Fruit fly (Drosophila melanogaster) whole organism, embryonic: Measurements from ENCODE around the gene dj-1beta.

Experiments
- Abd-B ChIP-seq: fragments of 200-800 bp; sonication (Bioruptor generic); optimal IDR thresholded peaks from 2 replicates; lab custom pipeline; 2018; ENCODE audit warnings: missing biosample characterization, mild to moderate bottlenecking, missing genetic modification characterization, moderate library complexity
- Atf3 ChIP-seq: fragments of 200-800 bp; sonication (Bioruptor generic); optimal IDR thresholded peaks from 3 replicates; lab custom pipeline; 2016; ENCODE audit warnings: missing biosample characterization, missing genetic modification characterization
- Bdp1 ChIP-seq: fragments of 200-800 bp; sonication (Bioruptor generic); optimal IDR thresholded peaks from 3 replicates; lab custom pipeline; 2016; ENCODE audit warnings: missing biosample characterization, missing genetic modification characterization
- CG10267 ChIP-seq: fragments of 200-800 bp; sonication (Bioruptor generic); optimal IDR thresholded peaks from 2 replicates; lab custom pipeline; 2018; ENCODE audit warnings: missing biosample characterization, mild to moderate bottlenecking, missing genetic modification characterization, moderate library complexity
- CG13123 ChIP-seq: fragments of 200-800 bp; sonication (Bioruptor generic); optimal IDR thresholded peaks from 2 replicates; lab custom pipeline; 2016; ENCODE audit warnings: missing biosample characterization, missing genetic modification characterization
- CG13624 ChIP-seq: fragments of 200-800 bp; sonication (Bioruptor generic); optimal IDR thresholded peaks from 2 replicates; lab custom pipeline; 2016; ENCODE audit warnings: missing biosample characterization, missing genetic modification characterization
- CG14667 ChIP-seq: fragments of 200-800 bp; sonication (Bioruptor generic); IDR thresholded peaks from 2 replicates; pipeline ENCODE4 v1.3.6; 2022; ENCODE audit warnings: missing biosample characterization, missing genetic modification characterization
- CG14965 ChIP-seq: fragments of 200-800 bp; sonication (Bioruptor generic); optimal IDR thresholded peaks from 2 replicates; lab custom pipeline; 2016; ENCODE audit warnings: missing biosample characterization, missing genetic modification characterization, borderline replicate concordance
- CG15269 ChIP-seq: fragments of 200-800 bp; sonication (Bioruptor generic); optimal IDR thresholded peaks from 2 replicates; lab custom pipeline; 2018; ENCODE audit warnings: missing biosample characterization, mild to moderate bottlenecking, missing genetic modification characterization, moderate library complexity
- CG15514 ChIP-seq: fragments of 200-800 bp; sonication (Bioruptor generic); optimal IDR thresholded peaks from 3 replicates; lab custom pipeline; 2017; ENCODE audit warnings: missing biosample characterization, missing genetic modification characterization, mild to moderate bottlenecking, moderate library complexity, missing genetic modification reagents
- CG17802 ChIP-seq: fragments of 200-800 bp; sonication (Bioruptor generic); optimal IDR thresholded peaks from 2 replicates; lab custom pipeline; 2018; ENCODE audit warnings: missing biosample characterization, mild to moderate bottlenecking, missing genetic modification characterization, moderate library complexity
- CG33213 ChIP-seq: fragments of 200-800 bp; sonication (Bioruptor generic); optimal IDR thresholded peaks from 3 replicates; lab custom pipeline; 2016; ENCODE audit warnings: missing biosample characterization, missing genetic modification characterization
- CG4424 ChIP-seq: fragments of 200-800 bp; sonication (Bioruptor generic); optimal IDR thresholded peaks from 3 replicates; lab custom pipeline; 2016; ENCODE audit warnings: missing biosample characterization, missing genetic modification characterization
- CG4707 ChIP-seq: fragments of 200-800 bp; sonication (Bioruptor generic); optimal IDR thresholded peaks from 2 replicates; lab custom pipeline; 2018; ENCODE audit warnings: missing biosample characterization, mild to moderate bottlenecking, missing genetic modification characterization, moderate library complexity
- CG6175 ChIP-seq: fragments of 200-800 bp; sonication (Bioruptor generic); IDR thresholded peaks from 3 replicates; pipeline ENCODE4 v1.3.6; 2022; ENCODE audit warnings: missing biosample characterization, missing genetic modification characterization
- CG6654 ChIP-seq: fragments of 200-800 bp; sonication (Bioruptor generic); optimal IDR thresholded peaks from 2 replicates; lab custom pipeline; 2017; ENCODE audit warnings: missing biosample characterization, mild to moderate bottlenecking, missing genetic modification characterization
- CG7745 ChIP-seq: fragments of 200-800 bp; sonication (Bioruptor generic); optimal IDR thresholded peaks from 2 replicates; lab custom pipeline; 2018; ENCODE audit warnings: missing biosample characterization, mild to moderate bottlenecking, missing genetic modification characterization, moderate library complexity
- CG7928 ChIP-seq: fragments of 200-800 bp; sonication (Bioruptor generic); optimal IDR thresholded peaks from 2 replicates; lab custom pipeline; 2017; ENCODE audit warnings: missing biosample characterization, mild to moderate bottlenecking, missing genetic modification characterization
- CG9817 ChIP-seq: fragments of 200-800 bp; sonication (Bioruptor generic); optimal IDR thresholded peaks from 2 replicates; lab custom pipeline; 2018; ENCODE audit warnings: missing biosample characterization, mild to moderate bottlenecking, missing genetic modification characterization, moderate library complexity
- CHES-1-like ChIP-seq: fragments of 200-800 bp; sonication (Bioruptor generic); optimal IDR thresholded peaks from 2 replicates; lab custom pipeline; 2016; ENCODE audit warnings: missing biosample characterization, missing genetic modification characterization
- Camta ChIP-seq: fragments of 200-800 bp; sonication (Bioruptor generic); optimal IDR thresholded peaks from 2 replicates; lab custom pipeline; 2016; ENCODE audit warnings: missing biosample characterization, missing genetic modification characterization
- D ChIP-seq, 2 experiments: fragments of 200-800 bp in 1 of 2; fragments of >200 bp in 1 of 2; sonication (Bioruptor generic) in 1 of 2; optimal IDR thresholded peaks; 2 replicates in 1 of 2; 3 replicates in 1 of 2; lab custom pipeline; 2017; ENCODE audit warnings: mild to moderate bottlenecking in 1 of 2, missing biosample characterization in 1 of 2, missing genetic modification characterization in 1 of 2, missing genetic modification reagents in 1 of 2
- Dbx ChIP-seq: fragments of 200-800 bp; sonication (Bioruptor generic); IDR thresholded peaks from 3 replicates; pipeline ENCODE4 v1.3.6; 2022; ENCODE audit warnings: missing biosample characterization, missing genetic modification characterization
- Ets65A ChIP-seq: fragments of 200-800 bp; sonication (Bioruptor generic); peaks from one replicate; lab custom pipeline; 2016; ENCODE audit warnings: missing biosample characterization, missing genetic modification characterization
- Hr39 ChIP-seq: fragments of >200 bp; optimal IDR thresholded peaks from 2 replicates; lab custom pipeline; 2017
- Kr ChIP-seq: fragments of 200-800 bp; sonication (Bioruptor generic); optimal IDR thresholded peaks from 2 replicates; lab custom pipeline; 2017; ENCODE audit warnings: missing biosample characterization, mild to moderate bottlenecking, missing genetic modification characterization
- Med ChIP-seq: fragments of 200-800 bp; sonication (Bioruptor generic); peaks from one replicate; lab custom pipeline; 2016; ENCODE audit warnings: missing biosample characterization, missing genetic modification characterization, mild to moderate bottlenecking, inconsistent platforms, moderate library complexity
- Optix ChIP-seq: fragments of 200-800 bp; sonication (Bioruptor generic); IDR thresholded peaks from 3 replicates; pipeline ENCODE4 v1.3.6; 2022; ENCODE audit warnings: missing biosample characterization, missing genetic modification characterization
- Ptx1 ChIP-seq: fragments of 200-800 bp; sonication (Bioruptor generic); IDR thresholded peaks from 2 replicates; pipeline ENCODE4 v1.3.6; 2022; ENCODE audit warnings: missing biosample characterization, missing genetic modification characterization
- az2 ChIP-seq: fragments of 200-800 bp; sonication (Bioruptor generic); optimal IDR thresholded peaks from 3 replicates; lab custom pipeline; 2016; ENCODE audit warnings: missing biosample characterization, missing genetic modification characterization
- cad ChIP-seq: fragments of >200 bp; optimal IDR thresholded peaks from 2 replicates; lab custom pipeline; 2017; ENCODE audit warnings: missing biosample characterization, missing genetic modification characterization
- eve ChIP-seq, 2 experiments: fragments of >200 bp; optimal IDR thresholded peaks; 2 replicates each; lab custom pipeline; 2017; ENCODE audit warnings: missing biosample characterization in 2 of 2, missing genetic modification characterization in 2 of 2
- fd96Cb ChIP-seq: fragments of 200-800 bp; sonication (Bioruptor generic); optimal IDR thresholded peaks from 2 replicates; lab custom pipeline; 2018; ENCODE audit warnings: missing biosample characterization, mild to moderate bottlenecking, missing genetic modification characterization, moderate library complexity
- h ChIP-seq: fragments of >200 bp; optimal IDR thresholded peaks from 2 replicates; lab custom pipeline; 2017
- insv ChIP-seq, 2 experiments: fragments of 200-800 bp; sonication (Bioruptor generic); optimal IDR thresholded peaks; 3 replicates each; lab custom pipeline; 2016 to 2018; ENCODE audit warnings: missing biosample characterization in 2 of 2, missing genetic modification characterization in 2 of 2
- klu ChIP-seq: fragments of 200-800 bp; sonication (Bioruptor generic); IDR thresholded peaks from 2 replicates; pipeline ENCODE4 v1.3.6; 2022; ENCODE audit warnings: missing biosample characterization, missing genetic modification characterization
- lilli ChIP-seq: fragments of 200-800 bp; sonication (Bioruptor generic); optimal IDR thresholded peaks from 3 replicates; lab custom pipeline; 2016; ENCODE audit warnings: missing biosample characterization, missing genetic modification characterization
- mirr ChIP-seq: fragments of 200-800 bp; sonication (Bioruptor generic); optimal IDR thresholded peaks from 3 replicates; lab custom pipeline; 2018; ENCODE audit warnings: missing biosample characterization, mild to moderate bottlenecking, missing genetic modification characterization
- nerfin-1 ChIP-seq: fragments of 200-800 bp; sonication (Bioruptor generic); optimal IDR thresholded peaks from 3 replicates; lab custom pipeline; 2019; ENCODE audit warnings: missing biosample characterization, mild to moderate bottlenecking, missing genetic modification characterization, moderate library complexity
- sens-2 ChIP-seq: fragments of 200-800 bp; sonication (Bioruptor generic); IDR thresholded peaks from 2 replicates; pipeline ENCODE4 v1.3.6; 2022; ENCODE audit warnings: missing biosample characterization, missing genetic modification characterization
- tgo ChIP-seq: fragments of 200-800 bp; sonication (Bioruptor generic); IDR thresholded peaks from 3 replicates; pipeline ENCODE4 v1.3.6; 2022; ENCODE audit warnings: missing biosample characterization, missing genetic modification characterization
- tll ChIP-seq, 2 experiments: fragments of 200-800 bp in 1 of 2; fragments of >200 bp in 1 of 2; sonication (Bioruptor generic) in 1 of 2; optimal IDR thresholded peaks; 2 replicates each; lab custom pipeline; 2017 to 2019; ENCODE audit warnings: missing biosample characterization in 2 of 2, missing genetic modification characterization in 2 of 2, mild to moderate bottlenecking in 1 of 2, moderate library complexity in 1 of 2
- zen ChIP-seq: fragments of 200-800 bp; sonication (Bioruptor generic); optimal IDR thresholded peaks from 3 replicates; lab custom pipeline; 2018; ENCODE audit warnings: missing biosample characterization, mild to moderate bottlenecking, missing genetic modification characterization, moderate library complexity

dj-1beta gene

DNA sequence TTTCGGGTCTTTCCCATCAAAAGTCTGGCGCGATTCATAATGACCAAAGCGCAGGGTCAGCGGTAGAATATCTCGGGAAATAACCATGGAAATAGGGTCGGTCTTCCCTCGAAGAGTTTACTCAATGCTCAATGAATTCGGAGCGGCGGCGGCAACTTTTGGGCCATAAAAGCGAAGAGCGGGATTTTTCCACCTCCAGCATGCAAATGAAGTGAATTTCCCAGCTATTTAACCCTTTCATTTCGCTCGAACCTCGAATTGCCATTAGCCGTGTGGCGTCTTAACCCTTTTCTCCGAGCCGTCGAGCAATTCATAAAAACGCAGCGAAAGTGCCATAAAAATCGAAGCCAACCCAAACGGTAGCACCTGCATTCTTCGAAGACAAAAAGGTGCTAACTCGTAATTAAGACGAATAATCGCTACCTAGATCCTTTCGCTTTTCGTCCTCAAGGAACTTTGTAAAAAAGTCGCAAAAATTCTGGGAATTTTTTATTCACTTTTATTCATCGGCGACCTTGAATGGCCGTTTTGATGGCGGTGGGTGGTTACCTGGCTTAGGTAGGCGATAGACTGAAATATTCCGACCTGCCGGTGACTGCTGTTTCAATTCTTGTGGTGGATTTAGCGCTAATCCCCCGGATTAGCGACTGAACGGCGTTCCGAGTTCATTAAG is 42.7 kb downstream of the dj-1beta start:
- TF ChIP-seq CG14965 (GFP tag; lab: Kevin White, UChicago) (no peak), CG15269 (tag; lab: Kevin White, UChicago) (no peak), Optix (GFP tag; lab: Robert Waterston, UW) (no peak), eve (GFP tag; optimal IDR thresholded peaks at IDR 0.05; lab: Kevin White, UChicago) (no peak), CG4424 (GFP tag; lab: Kevin White, UChicago) (no peak), CG7745 (tag; lab: Kevin White, UChicago) (no peak), Bdp1 (GFP tag; lab: Kevin White, UChicago) (no peak), CG4707 (GFP tag; lab: Kevin White, UChicago) (no peak), CG13624 (no peak), Ptx1 (no peak), lilli (no peak), Ets65A (GFP tag; lab: Kevin White, UChicago) (peak; percentile 78), CG6175 (GFP tag; lab: Robert Waterston, UW) (no peak), CG7928 (no peak), CG15514 (GFP tag; lab: Kevin White, UChicago) (no peak), CG9817 (tag; lab: Kevin White, UChicago) (no peak), fd96Cb (tag; lab: Kevin White, UChicago) (no peak), CG14667 (GFP tag; lab: Robert Waterston, UW) (no peak), Dbx (GFP tag; lab: Robert Waterston, UW) (no peak), h (no peak), CHES-1-like (GFP tag; lab: Kevin White, UChicago) (no peak), mirr (GFP tag; lab: Kevin White, UChicago) (no peak), Camta (no peak), D (optimal IDR thresholded peaks at IDR 0.05; lab: Kevin White, UChicago) (peak; percentile 12), D (GFP tag; optimal IDR thresholded peaks at IDR 0.05; lab: Kevin White, UChicago) (no peak), CG10267 (tag; lab: Kevin White, UChicago) (no peak), zen (tag; lab: Kevin White, UChicago) (peak; percentile 76), CG17802 (tag; lab: Kevin White, UChicago) (no peak), Kr (peak; percentile 52), az2 (GFP tag; lab: Kevin White, UChicago) (no peak), CG33213 (no peak), Hr39 (lab: Kevin White, UChicago) (no peak), klu (GFP tag; lab: Robert Waterston, UW) (no peak), CG13123 (GFP tag; lab: Kevin White, UChicago) (no peak), CG6654 (GFP tag; lab: Kevin White, UChicago) (no peak), Med (GFP tag; lab: Kevin White, UChicago) (no peak), cad (GFP tag; lab: Kevin White, UChicago) (peak; percentile 89), Atf3 (GFP tag; lab: Kevin White, UChicago) (no peak), Abd-B (GFP tag; lab: Kevin White, UChicago) (no peak), tll (GFP tag; optimal IDR thresholded peaks at IDR 0.05; lab: Kevin White, UChicago) (peak in 1 of 2 experiments; percentile 100), tgo (GFP tag; lab: Robert Waterston, UW) (no peak)

DNA sequence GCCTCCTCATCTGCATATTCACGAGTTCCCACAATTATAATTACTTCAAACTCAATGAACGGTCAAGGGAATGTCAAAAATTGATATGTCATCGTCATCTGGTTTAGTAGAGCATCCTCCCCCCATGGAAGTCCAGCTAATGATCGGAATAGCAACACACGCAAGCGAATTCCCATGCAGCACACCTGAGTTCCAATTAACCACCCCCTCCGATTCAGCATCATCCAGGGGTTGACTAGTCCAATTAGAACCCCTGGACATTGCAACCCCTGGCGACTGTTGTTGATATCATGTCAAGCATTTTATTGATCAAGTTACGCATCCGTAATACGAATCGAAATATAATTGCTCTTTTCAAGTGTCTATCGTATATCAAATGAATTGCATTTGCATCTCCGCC is 43.5 kb downstream of the dj-1beta start:
- TF ChIP-seq nerfin-1 (tag; lab: Kevin White, UChicago) = peak; percentile 94
- peak in 1 of 2 experiments; percentile 50 for TF ChIP-seq insv (GFP tag; optimal IDR thresholded peaks at IDR 0.05; lab: Kevin White, UChicago)
- no peak for TF ChIP-seq sens-2 (GFP tag; lab: Robert Waterston, UW)
